Fruit fly (Drosophila melanogaster): Measurements from ENCODE around the gene Acbp2.

Gene Acbp2

dm6 chr3L:7133699-7134655 lies 2.3 kb downstream of the Acbp2 start, which contains the start of gene melt (continued):
- TF ChIP-seq YL-1 (GFP tag; optimal IDR thresholded peaks at IDR 0.05) (no peak), gcm (GFP tag; optimal IDR thresholded peaks at IDR 0.05) (peak; percentile 82), org-1 (GFP tag; optimal IDR thresholded peaks at IDR 0.05) (peak; percentile 89), lilli (GFP tag; optimal IDR thresholded peaks at IDR 0.05) (peak; percentile 94), Opbp (GFP tag; IDR thresholded peaks at IDR 0.05; ENCODE audit: partially characterized antibody) (0 out of 3 replicates have a peak, but pooled peaks have one; percentile 60), abd-A (tag; optimal IDR thresholded peaks at IDR 0.05) (peak; percentile 24), CG8281 (tag; optimal IDR thresholded peaks at IDR 0.05) (peak; percentile 67), maf-S (GFP tag; optimal IDR thresholded peaks at IDR 0.05) (peak; percentile 81), Bdp1 (GFP tag; optimal IDR thresholded peaks at IDR 0.05) (peak; percentile 66), so (GFP tag; IDR thresholded peaks at IDR 0.05) (peak; percentile 67; the same call in 2 of the 3 replicates), CG12219 (GFP tag; optimal IDR thresholded peaks at IDR 0.05) (peak; percentile 78), CG1603 (tag; optimal IDR thresholded peaks at IDR 0.05) (peak; percentile 52), klu (GFP tag; IDR thresholded peaks at IDR 0.05) (peak; percentile 63; the same call in 1 of the 2 replicates), ewg (GFP tag; optimal IDR thresholded peaks at IDR 0.05) (peak; percentile 74), chm (GFP tag; IDR thresholded peaks at IDR 0.05) (0 out of 2 replicates have a peak, but pooled peaks have one; percentile 17), ATbp (GFP tag; optimal IDR thresholded peaks at IDR 0.05) (peak; percentile 81), repo (GFP tag; optimal IDR thresholded peaks at IDR 0.05) (peak; percentile 78), CG5953 (GFP tag; IDR thresholded peaks at IDR 0.05) (0 out of 2 replicates have a peak, but pooled peaks have one; percentile 10), psq (GFP tag; optimal IDR thresholded peaks at IDR 0.05) (peak; percentile 96), lab (GFP tag; optimal IDR thresholded peaks at IDR 0.05) (peak; percentile 85), hbn (GFP tag; IDR thresholded peaks at IDR 0.05; ENCODE audit: partially characterized antibody) (no peak), HmgD (GFP tag; optimal IDR thresholded peaks at IDR 0.05) (peak; percentile 42), Nf-YA (GFP tag; IDR thresholded peaks at IDR 0.05) (peak; percentile 26; the same call in 1 of the 2 replicates), Dll (GFP tag; IDR thresholded peaks at IDR 0.05; ENCODE audit: partially characterized antibody) (no peak), wdn (GFP tag; IDR thresholded peaks at IDR 0.05) (peak; percentile 59; the same call in 1 of the 2 replicates), CG13624 (GFP tag; optimal IDR thresholded peaks at IDR 0.05) (peak; percentile 90), CG10274 (GFP tag; optimal IDR thresholded peaks at IDR 0.05) (peak; percentile 82), ac (GFP tag; optimal IDR thresholded peaks at IDR 0.05) (peak; percentile 70), CHES-1-like (GFP tag; optimal IDR thresholded peaks at IDR 0.05) (peak; percentile 77), fru (optimal IDR thresholded peaks at IDR 0.05) (no peak), croc (GFP tag; conservative IDR thresholded peaks at IDR 0.05) (peak; percentile 62; the same call in 2 of the 3 replicates), CG4424 (GFP tag; optimal IDR thresholded peaks at IDR 0.05) (peak; percentile 89), nerfin-2 (GFP tag; IDR thresholded peaks at IDR 0.05; ENCODE audit: partially characterized antibody) (no peak), onecut (GFP tag; IDR thresholded peaks at IDR 0.05) (peak; percentile 66), vvl (GFP tag; IDR thresholded peaks at IDR 0.05) (peak; percentile 62), CG10267 (tag; optimal IDR thresholded peaks at IDR 0.05) (peak; percentile 84), CG12104 (GFP tag; optimal IDR thresholded peaks at IDR 0.05) (peak; percentile 88), CG6683 (GFP tag; optimal IDR thresholded peaks at IDR 0.05) (peak; percentile 67), CG30431 (GFP tag; optimal IDR thresholded peaks at IDR 0.05) (peak; percentile 74), wek (GFP tag; optimal IDR thresholded peaks at IDR 0.05) (no peak), CG6254 (GFP tag; optimal IDR thresholded peaks at IDR 0.05) (peak; percentile 59), ttk (GFP tag; IDR thresholded peaks at IDR 0.05) (peak; percentile 76; the same call in 1 of the 2 replicates), CG31441 (GFP tag; IDR thresholded peaks at IDR 0.05) (peak; percentile 94), slou (GFP tag; optimal IDR thresholded peaks at IDR 0.05) (peak; percentile 78), seq (GFP tag; IDR thresholded peaks at IDR 0.05) (peak; percentile 58), toy (GFP tag; IDR thresholded peaks at IDR 0.05) (no peak; the same call in 1 of the 2 replicates), Sry-δ (GFP tag; optimal IDR thresholded peaks at IDR 0.05) (peak; percentile 50), gem (tag; optimal IDR thresholded peaks at IDR 0.05) (peak; percentile 94)
